Fruit fly (Drosophila melanogaster): ENCODE measurements around the gene CheA84a.

Gene CheA84a

dm6 chr3R:8239472-8240301 lies 35.1 kb upstream of the CheA84a start (continued):
- peak; percentile 55 for TF ChIP-seq fd64A (GFP tag; optimal IDR thresholded peaks at IDR 0.05)
- TF ChIP-seq pb (GFP tag; optimal IDR thresholded peaks at IDR 0.05) = peak; percentile 75
- TF ChIP-seq chm (GFP tag; IDR thresholded peaks at IDR 0.05) = peak; percentile 75
- TF ChIP-seq CG16813 (GFP tag; IDR thresholded peaks at IDR 0.05; ENCODE audit: partially characterized antibody) = no peak
- TF ChIP-seq CG12744 (GFP tag; optimal IDR thresholded peaks at IDR 0.05) = peak; percentile 82
- peak; percentile 56; the same call in 1 of the 2 replicates for TF ChIP-seq CG10366 (GFP tag; IDR thresholded peaks at IDR 0.05)
- peak; percentile 14 for TF ChIP-seq Antp (GFP tag; optimal IDR thresholded peaks at IDR 0.05)
- TF ChIP-seq MTF-1 (GFP tag; optimal IDR thresholded peaks at IDR 0.05; ENCODE audit: borderline replicate concordance) = peak; percentile 65
- TF ChIP-seq vnd (GFP tag; IDR thresholded peaks at IDR 0.05; ENCODE audit: partially characterized antibody) = no peak
- no peak for TF ChIP-seq CG1832 (GFP tag; optimal IDR thresholded peaks at IDR 0.05)
- TF ChIP-seq NC2α (GFP tag; optimal IDR thresholded peaks at IDR 0.05) = peak; percentile 45
- TF ChIP-seq amos (GFP tag; IDR thresholded peaks at IDR 0.05; ENCODE audit: partially characterized antibody) = no peak
- peak; percentile 76; the same call in 1 of the 3 replicates for TF ChIP-seq zfh1 (GFP tag; IDR thresholded peaks at IDR 0.05)
- peak; percentile 56 for TF ChIP-seq Lhr (GFP tag; optimal IDR thresholded peaks at IDR 0.05)
- TF ChIP-seq slp2 (GFP tag; optimal IDR thresholded peaks at IDR 0.05) = peak; percentile 83
- TF ChIP-seq CG31224 (GFP tag; IDR thresholded peaks at IDR 0.05) = peak; percentile 66
- peak; percentile 69 for TF ChIP-seq CG14014 (GFP tag; IDR thresholded peaks at IDR 0.05)
- TF ChIP-seq CG12942 (GFP tag; optimal IDR thresholded peaks at IDR 0.05) = peak; percentile 65
- TF ChIP-seq sr (GFP tag; IDR thresholded peaks at IDR 0.05) = peak; percentile 11; the same call in 2 of the 3 replicates
- peak; percentile 47 for TF ChIP-seq luna (GFP tag; optimal IDR thresholded peaks at IDR 0.05)
- no peak for TF ChIP-seq CG17612 (GFP tag; IDR thresholded peaks at IDR 0.05)
- no peak for TF ChIP-seq CG31388 (GFP tag; optimal IDR thresholded peaks at IDR 0.05)
- no peak for TF ChIP-seq hbn (GFP tag; IDR thresholded peaks at IDR 0.05; ENCODE audit: partially characterized antibody)
- 0 out of 3 replicates have a peak, but pooled peaks have one; percentile 22 for TF ChIP-seq gce (GFP tag; IDR thresholded peaks at IDR 0.05)
- peak; percentile 47 for TF ChIP-seq CTCF (GFP tag; optimal IDR thresholded peaks at IDR 0.05)
- TF ChIP-seq Neu2 (GFP tag; optimal IDR thresholded peaks at IDR 0.05; ENCODE audit: borderline replicate concordance) = peak; percentile 46
- peak; percentile 47 for TF ChIP-seq Myb (GFP tag; optimal IDR thresholded peaks at IDR 0.05)
- TF ChIP-seq Hmr (GFP tag; optimal IDR thresholded peaks at IDR 0.05) = peak; percentile 92
- TF ChIP-seq D (optimal IDR thresholded peaks at IDR 0.05) = no peak
- peak; percentile 93 for TF ChIP-seq D (GFP tag; optimal IDR thresholded peaks at IDR 0.05)
- 0 out of 3 replicates have a peak, but pooled peaks have one; percentile 33 for TF ChIP-seq Optix (GFP tag; IDR thresholded peaks at IDR 0.05)
- TF ChIP-seq disco-r (GFP tag; optimal IDR thresholded peaks at IDR 0.05) = peak; percentile 81
- peak; percentile 41; the same call in 1 of the 2 replicates for TF ChIP-seq CG10959 (GFP tag; IDR thresholded peaks at IDR 0.05)
- TF ChIP-seq CG10267 (tag; optimal IDR thresholded peaks at IDR 0.05) = peak; percentile 85
- TF ChIP-seq CG11504 (tag; optimal IDR thresholded peaks at IDR 0.05) = peak; percentile 94
- TF ChIP-seq pzg (GFP tag; optimal IDR thresholded peaks at IDR 0.05) = peak; percentile 17
- TF ChIP-seq H2.0 (GFP tag; IDR thresholded peaks at IDR 0.05) = peak; percentile 3
- no peak for TF ChIP-seq usp (GFP tag; optimal IDR thresholded peaks at IDR 0.05)
- TF ChIP-seq Ptx1 (GFP tag; IDR thresholded peaks at IDR 0.05) = peak; percentile 75
- TF ChIP-seq CG17802 (tag; optimal IDR thresholded peaks at IDR 0.05) = peak; percentile 61
- TF ChIP-seq sna (GFP tag; IDR thresholded peaks at IDR 0.05; ENCODE audit: partially characterized antibody) = no peak
- TF ChIP-seq dpn (GFP tag; optimal IDR thresholded peaks at IDR 0.05) = peak; percentile 65 to 82
- no peak for TF ChIP-seq CG8478 (optimal IDR thresholded peaks at IDR 0.05)
- peak; percentile 76 for TF ChIP-seq CG12236 (GFP tag; optimal IDR thresholded peaks at IDR 0.05)
- peak; percentile 84 for TF ChIP-seq Fer3 (tag; optimal IDR thresholded peaks at IDR 0.05)
- no peak for TF ChIP-seq Doc3 (GFP tag; IDR thresholded peaks at IDR 0.05; ENCODE audit: partially characterized antibody)
- peak; percentile 36 for TF ChIP-seq CG1024 (GFP tag; IDR thresholded peaks at IDR 0.05)
- no peak for TF ChIP-seq ham (GFP tag; IDR thresholded peaks at IDR 0.05)
- TF ChIP-seq al (GFP tag; IDR thresholded peaks at IDR 0.05) = peak; percentile 66
- no peak for TF ChIP-seq crol (GFP tag; IDR thresholded peaks at IDR 0.05)
